Worm (Caenorhabditis elegans) whole organism, young adult: Measurements from ENCODE around the gene let-711.

Source experiments
- attf-6 ChIP-seq: fragments of 200-800 bp; sonication (Bioruptor generic); IDR thresholded peaks from 2 replicates; pipeline ENCODE4 v1.3.6; 2022; ENCODE audit warnings: missing genetic modification reagents, missing genetic modification characterization, missing compliant biosample characterization
- chd-7 ChIP-seq: sonication (generic microtip); optimal IDR thresholded peaks from 2 replicates; lab custom pipeline; 2016; ENCODE audit warnings: mild to moderate bottlenecking, missing genetic modification characterization, moderate library complexity, missing compliant biosample characterization
- lag-1 ChIP-seq: fragments of 200-800 bp; sonication (Bioruptor generic); IDR thresholded peaks from 2 replicates; pipeline ENCODE4 v1.3.6; 2022; ENCODE audit warnings: missing genetic modification reagents, missing genetic modification characterization, missing compliant biosample characterization
- mes-4 ChIP-seq: sonication (generic microtip); optimal IDR thresholded peaks from 2 replicates; lab custom pipeline; 2016; ENCODE audit warnings: missing genotype, missing genetic modification characterization, missing compliant biosample characterization
- nfya-2 ChIP-seq: fragments of 200-800 bp; sonication (Bioruptor generic); IDR thresholded peaks from 2 replicates; pipeline ENCODE4 v1.3.6; 2022; ENCODE audit warnings: missing genetic modification reagents, missing genetic modification characterization, missing compliant biosample characterization
- pha-4 ChIP-seq: fragments of 150-350 bp; sonication (generic microtip); optimal IDR thresholded peaks from 2 replicates; lab custom pipeline; 2014; ENCODE audit warnings: missing biosample characterization, missing genetic modification reagents, missing genetic modification characterization
- unc-62 ChIP-seq: fragments of 150-350 bp; optimal IDR thresholded peaks from 2 replicates; lab custom pipeline; 2014; ENCODE audit warnings: missing biosample characterization, missing genetic modification reagents, missing genetic modification characterization
- ztf-26 ChIP-seq: sonication (generic microtip); optimal IDR thresholded peaks from 2 replicates; lab custom pipeline; 2017; ENCODE audit warnings: missing genetic modification characterization, missing compliant biosample characterization
- ztf-3 ChIP-seq: fragments of 200-800 bp; sonication (Bioruptor generic); optimal IDR thresholded peaks from 2 replicates; lab custom pipeline; 2018; ENCODE audit warnings: mild to moderate bottlenecking, missing genetic modification characterization, missing compliant biosample characterization

DNA sequence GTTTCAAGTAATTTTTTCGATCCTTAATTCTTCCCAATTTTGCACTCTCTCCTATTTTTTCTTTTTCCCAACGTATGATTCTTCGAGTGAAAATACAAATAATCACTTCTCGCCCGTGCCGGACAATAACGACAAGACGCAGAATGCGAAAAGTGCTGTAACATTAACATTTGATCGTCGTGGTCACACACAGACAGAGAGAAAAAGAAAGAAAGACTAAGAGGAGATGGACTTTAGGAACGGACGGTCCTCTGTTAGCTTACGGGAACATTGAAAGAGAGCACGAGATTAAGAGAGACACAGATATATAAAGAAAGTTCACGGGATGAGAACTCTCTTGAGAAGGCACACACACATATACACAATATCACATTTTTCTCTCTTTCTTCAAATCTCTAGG is 1.4 kb downstream of the let-711 start:
- TF ChIP-seq nfya-2 (GFP tag; lab: Robert Waterston, UW), result no peak
- TF ChIP-seq attf-6, result no peak
- no peak for TF ChIP-seq unc-62 (GFP tag; lab: Kevin White, UChicago)
- no peak for TF ChIP-seq chd-7 (tag; lab: Kevin White, UChicago)
- no peak for TF ChIP-seq ztf-3
- no peak for TF ChIP-seq lag-1
- no peak for TF ChIP-seq pha-4 (tag; lab: Kevin White, UChicago)
- no peak for TF ChIP-seq ztf-26
- no peak for TF ChIP-seq mes-4 (tag; lab: Kevin White, UChicago)
